Worm (Caenorhabditis elegans) whole organism, L4 larva: ENCODE measurements around the gene mgl-3.

Experiments
- fkh-10 ChIP-seq: fragments of 150-350 bp; optimal IDR thresholded peaks from 2 replicates; lab custom pipeline; 2014; ENCODE audit warnings: missing biosample characterization, missing genetic modification reagents, missing genetic modification characterization
- nhr-28 ChIP-seq: fragments of 150-350 bp; optimal IDR thresholded peaks from 2 replicates; lab custom pipeline; 2014; ENCODE audit warnings: missing biosample characterization, missing genetic modification characterization
- unc-62 ChIP-seq, 3 experiments: fragments of 150-350 bp in 1 of 3; sonication (generic microtip); optimal IDR thresholded peaks in 2 of 3; peaks in 1 of 3; 1 replicate in 1 of 3; 2 replicates in 2 of 3; lab custom pipeline; 2014 to 2017; ENCODE audit warnings: missing biosample characterization in 3 of 3, missing genetic modification characterization in 3 of 3, missing genetic modification reagents in 3 of 3, missing genotype in 1 of 3
- ztf-11 ChIP-seq: fragments of 150-350 bp; optimal IDR thresholded peaks from 2 replicates; lab custom pipeline; 2014; ENCODE audit warnings: missing biosample characterization, missing genetic modification characterization

ce11 chrIV:5411120-5411519 lies 27.7 kb upstream of the mgl-3 start, which contains the start of gene ZK616.65:
- TF ChIP-seq ztf-11 (tag; lab: Kevin White, UChicago) (no peak), unc-62 (GFP tag; optimal IDR thresholded peaks at IDR 0.05 in 1 of 2; lab: Kevin White, UChicago) (no peak), unc-62 (tag; optimal IDR thresholded peaks at IDR 0.05; lab: Kevin White, UChicago) (no peak), nhr-28 (tag; lab: Kevin White, UChicago) (no peak), fkh-10 (GFP tag; lab: Kevin White, UChicago) (no peak)
